1 fruit fly cellular context compared by ENCODE assay signal in genomic region chr3L:15093929-15094588, dm6.
A peak's percentile ranks its signal among the peaks of the same experiment; 100 is the strongest.
TF ChIP-seq lines count a peak whose summit lies in the region.

No protein-coding gene starts in this region.

TF ChIP-seq in whole organism, embryonic, 481 proteins besides CTCF, POLR2A, EP300 and RAD21 (continued from another document and continues in another):
- no peak for TF ChIP-seq CG5245 (GFP tag; optimal IDR thresholded peaks at IDR 0.05; lab: Kevin White, UChicago)
- no peak for TF ChIP-seq Myb (GFP tag; optimal IDR thresholded peaks at IDR 0.05; lab: Kevin White, UChicago)
- no peak for TF ChIP-seq gfzf (GFP tag; optimal IDR thresholded peaks at IDR 0.05; lab: Kevin White, UChicago)
- peak; percentile 2 for TF ChIP-seq Dek (tag; optimal IDR thresholded peaks at IDR 0.05; lab: Kevin White, UChicago)
- no peak for TF ChIP-seq CG15073 (GFP tag; optimal IDR thresholded peaks at IDR 0.05; lab: Kevin White, UChicago)
- no peak for TF ChIP-seq jigr1 (GFP tag; IDR thresholded peaks at IDR 0.05; lab: Robert Waterston, UW)
- TF ChIP-seq tna (GFP tag; IDR thresholded peaks at IDR 0.05; lab: Robert Waterston, UW; ENCODE audit: partially characterized antibody), result no peak
- no peak for TF ChIP-seq Chrac-16 (GFP tag; optimal IDR thresholded peaks at IDR 0.05; lab: Kevin White, UChicago)
- TF ChIP-seq Bteb2 (GFP tag; optimal IDR thresholded peaks at IDR 0.05; lab: Kevin White, UChicago), result no peak
- TF ChIP-seq zf30C (GFP tag; optimal IDR thresholded peaks at IDR 0.05; lab: Kevin White, UChicago), result no peak
- no peak for TF ChIP-seq CG12236 (GFP tag; optimal IDR thresholded peaks at IDR 0.05; lab: Kevin White, UChicago)
- no peak for TF ChIP-seq CG8281 (tag; optimal IDR thresholded peaks at IDR 0.05; lab: Kevin White, UChicago)
- no peak for TF ChIP-seq knrl (GFP tag; IDR thresholded peaks at IDR 0.05; lab: Robert Waterston, UW; ENCODE audit: partially characterized antibody)
- peak; percentile 3 for TF ChIP-seq cwo (GFP tag; optimal IDR thresholded peaks at IDR 0.05; lab: Kevin White, UChicago)
- TF ChIP-seq Six4 (GFP tag; optimal IDR thresholded peaks at IDR 0.05; lab: Kevin White, UChicago), result no peak
- TF ChIP-seq ERR (GFP tag; optimal IDR thresholded peaks at IDR 0.05; lab: Kevin White, UChicago), result no peak
- no peak for TF ChIP-seq gem (tag; optimal IDR thresholded peaks at IDR 0.05; lab: Kevin White, UChicago)
- TF ChIP-seq lab (GFP tag; optimal IDR thresholded peaks at IDR 0.05; lab: Kevin White, UChicago), result no peak
- no peak for TF ChIP-seq CG31365 (tag; optimal IDR thresholded peaks at IDR 0.05; lab: Kevin White, UChicago)
- peak; percentile 18 for TF ChIP-seq nerfin-1 (tag; optimal IDR thresholded peaks at IDR 0.05; lab: Kevin White, UChicago)
- TF ChIP-seq CG1024 (GFP tag; IDR thresholded peaks at IDR 0.05; lab: Robert Waterston, UW), result no peak
- TF ChIP-seq dpn (GFP tag; optimal IDR thresholded peaks at IDR 0.05; lab: Kevin White, UChicago), result peak in 1 of 2 experiments; percentile 5
- TF ChIP-seq CG10321 (GFP tag; IDR thresholded peaks at IDR 0.05; lab: Robert Waterston, UW), result no peak
- TF ChIP-seq CG2875 (GFP tag; optimal IDR thresholded peaks at IDR 0.05; lab: Kevin White, UChicago), result no peak
- no peak for TF ChIP-seq HLHmδ (GFP tag; optimal IDR thresholded peaks at IDR 0.05; lab: Kevin White, UChicago)
- no peak for TF ChIP-seq trem (tag; optimal IDR thresholded peaks at IDR 0.05; lab: Kevin White, UChicago)
- peak; percentile 80 for TF ChIP-seq CG4360 (GFP tag; IDR thresholded peaks at IDR 0.05; lab: Robert Waterston, UW)
- TF ChIP-seq CG12744 (GFP tag; optimal IDR thresholded peaks at IDR 0.05; lab: Kevin White, UChicago), result no peak
- no peak for TF ChIP-seq Dad (GFP tag; optimal IDR thresholded peaks at IDR 0.05; lab: Kevin White, UChicago)
- TF ChIP-seq CG1529 (GFP tag; optimal IDR thresholded peaks at IDR 0.05; lab: Kevin White, UChicago), result no peak
- TF ChIP-seq Lim3 (GFP tag; IDR thresholded peaks at IDR 0.05; lab: Robert Waterston, UW), result no peak
- TF ChIP-seq CG8290 (GFP tag; optimal IDR thresholded peaks at IDR 0.05; lab: Kevin White, UChicago), result no peak
- TF ChIP-seq CG8290 (tag; optimal IDR thresholded peaks at IDR 0.05; lab: Kevin White, UChicago), result no peak
- peak; percentile 81 for TF ChIP-seq CG11696 (GFP tag; IDR thresholded peaks at IDR 0.05; lab: Robert Waterston, UW)
- no peak for TF ChIP-seq CG12155 (GFP tag; optimal IDR thresholded peaks at IDR 0.05; lab: Kevin White, UChicago)
- TF ChIP-seq CG9817 (tag; optimal IDR thresholded peaks at IDR 0.05; lab: Kevin White, UChicago), result no peak
- no peak for TF ChIP-seq CG3726 (GFP tag; IDR thresholded peaks at IDR 0.05; lab: Robert Waterston, UW)
- TF ChIP-seq aop (GFP tag; IDR thresholded peaks at IDR 0.05; lab: Robert Waterston, UW), result no peak
- TF ChIP-seq eyg (GFP tag; optimal IDR thresholded peaks at IDR 0.05; lab: Kevin White, UChicago), result no peak
- TF ChIP-seq CG9215 (GFP tag; IDR thresholded peaks at IDR 0.05; lab: Robert Waterston, UW), result no peak
- TF ChIP-seq Adf1 (GFP tag; IDR thresholded peaks at IDR 0.05; lab: Robert Waterston, UW), result no peak
- no peak for TF ChIP-seq CG7928 (GFP tag; optimal IDR thresholded peaks at IDR 0.05; lab: Kevin White, UChicago)
- no peak; the same call in 2 of the 3 replicates for TF ChIP-seq Aef1 (GFP tag; IDR thresholded peaks at IDR 0.05; lab: Robert Waterston, UW)
- no peak for TF ChIP-seq CG12391 (tag; optimal IDR thresholded peaks at IDR 0.05; lab: Kevin White, UChicago)
- TF ChIP-seq CG12942 (GFP tag; optimal IDR thresholded peaks at IDR 0.05; lab: Kevin White, UChicago), result no peak
- no peak for TF ChIP-seq CG17912 (GFP tag; optimal IDR thresholded peaks at IDR 0.05; lab: Kevin White, UChicago)
- no peak for TF ChIP-seq CG10565 (GFP tag; optimal IDR thresholded peaks at IDR 0.05; lab: Kevin White, UChicago)
- peak in 1 of 2 experiments; percentile 31 for TF ChIP-seq Pdp1 (GFP tag; optimal IDR thresholded peaks at IDR 0.05; lab: Kevin White, UChicago)
- no peak for TF ChIP-seq ATbp (GFP tag; optimal IDR thresholded peaks at IDR 0.05; lab: Kevin White, UChicago)
- no peak for TF ChIP-seq CG16779 (GFP tag; IDR thresholded peaks at IDR 0.05; lab: Robert Waterston, UW)
- TF ChIP-seq yki (optimal IDR thresholded peaks at IDR 0.05; lab: Kevin White, UChicago), result no peak
- no peak for TF ChIP-seq CG11093 (GFP tag; IDR thresholded peaks at IDR 0.05; lab: Robert Waterston, UW)
- TF ChIP-seq sr (GFP tag; IDR thresholded peaks at IDR 0.05; lab: Robert Waterston, UW), result no peak
- TF ChIP-seq Sox102F (GFP tag; optimal IDR thresholded peaks at IDR 0.05; lab: Kevin White, UChicago), result no peak
- TF ChIP-seq chn (GFP tag; optimal IDR thresholded peaks at IDR 0.05; lab: Kevin White, UChicago), result no peak
- no peak for TF ChIP-seq bcd (GFP tag; optimal IDR thresholded peaks at IDR 0.05; lab: Kevin White, UChicago)
- TF ChIP-seq CG1792 (GFP tag; optimal IDR thresholded peaks at IDR 0.05; lab: Kevin White, UChicago), result no peak
- TF ChIP-seq CG14667 (GFP tag; IDR thresholded peaks at IDR 0.05; lab: Robert Waterston, UW), result no peak
- TF ChIP-seq dysf (GFP tag; IDR thresholded peaks at IDR 0.05; lab: Robert Waterston, UW), result no peak; the same call in 2 of the 3 replicates
- no peak for TF ChIP-seq Mad (GFP tag; optimal IDR thresholded peaks at IDR 0.05; lab: Kevin White, UChicago)
- TF ChIP-seq CG11723 (GFP tag; optimal IDR thresholded peaks at IDR 0.05; lab: Kevin White, UChicago), result no peak
- no peak for TF ChIP-seq slbo (GFP tag; IDR thresholded peaks at IDR 0.05; lab: Robert Waterston, UW)
- no peak for TF ChIP-seq CG2202 (tag; optimal IDR thresholded peaks at IDR 0.05; lab: Kevin White, UChicago)
- TF ChIP-seq bsh (GFP tag; optimal IDR thresholded peaks at IDR 0.05; lab: Kevin White, UChicago), result no peak
- no peak for TF ChIP-seq CG15514 (GFP tag; optimal IDR thresholded peaks at IDR 0.05; lab: Kevin White, UChicago)
- TF ChIP-seq Neu2 (GFP tag; optimal IDR thresholded peaks at IDR 0.05; lab: Kevin White, UChicago; ENCODE audit: borderline replicate concordance), result no peak
- TF ChIP-seq CG6254 (GFP tag; optimal IDR thresholded peaks at IDR 0.05; lab: Kevin White, UChicago), result no peak
- TF ChIP-seq CG4707 (GFP tag; optimal IDR thresholded peaks at IDR 0.05; lab: Kevin White, UChicago), result no peak
- no peak for TF ChIP-seq CG16863 (GFP tag; optimal IDR thresholded peaks at IDR 0.05; lab: Kevin White, UChicago)
- TF ChIP-seq vfl (GFP tag; optimal IDR thresholded peaks at IDR 0.05; lab: Kevin White, UChicago), result no peak
- TF ChIP-seq NFAT (GFP tag; IDR thresholded peaks at IDR 0.05; lab: Robert Waterston, UW), result no peak
- no peak for TF ChIP-seq jing (GFP tag; optimal IDR thresholded peaks at IDR 0.05; lab: Kevin White, UChicago)
- TF ChIP-seq CG7745 (tag; optimal IDR thresholded peaks at IDR 0.05; lab: Kevin White, UChicago), result no peak
- TF ChIP-seq stc (GFP tag; IDR thresholded peaks at IDR 0.05; lab: Robert Waterston, UW), result no peak
- no peak for TF ChIP-seq nmo (GFP tag; optimal IDR thresholded peaks at IDR 0.05; lab: Kevin White, UChicago)
- no peak for TF ChIP-seq dan (GFP tag; IDR thresholded peaks at IDR 0.05; lab: Robert Waterston, UW)
- TF ChIP-seq H2.0 (GFP tag; IDR thresholded peaks at IDR 0.05; lab: Robert Waterston, UW), result no peak
- TF ChIP-seq gcm2 (GFP tag; optimal IDR thresholded peaks at IDR 0.05; lab: Kevin White, UChicago), result no peak
- no peak for TF ChIP-seq CG3995 (GFP tag; optimal IDR thresholded peaks at IDR 0.05; lab: Kevin White, UChicago)
- no peak for TF ChIP-seq GATAe (GFP tag; conservative IDR thresholded peaks at IDR 0.05; lab: Robert Waterston, UW)
- no peak for TF ChIP-seq slou (GFP tag; optimal IDR thresholded peaks at IDR 0.05; lab: Kevin White, UChicago)
- no peak for TF ChIP-seq CG18262 (tag; optimal IDR thresholded peaks at IDR 0.05; lab: Kevin White, UChicago)
- no peak for TF ChIP-seq CG4617 (GFP tag; optimal IDR thresholded peaks at IDR 0.05; lab: Kevin White, UChicago; ENCODE audit: borderline replicate concordance)
- no peak for TF ChIP-seq fd102C (GFP tag; optimal IDR thresholded peaks at IDR 0.05; lab: Kevin White, UChicago)
- no peak for TF ChIP-seq pum (GFP tag; optimal IDR thresholded peaks at IDR 0.05; lab: Kevin White, UChicago)
- TF ChIP-seq CG6689 (GFP tag; IDR thresholded peaks at IDR 0.05; lab: Robert Waterston, UW), result no peak
- no peak for TF ChIP-seq ftz-f1 (GFP tag; optimal IDR thresholded peaks at IDR 0.05; lab: Kevin White, UChicago)
- TF ChIP-seq CG8089 (GFP tag; optimal IDR thresholded peaks at IDR 0.05; lab: Kevin White, UChicago), result no peak
- TF ChIP-seq CG1602 (GFP tag; optimal IDR thresholded peaks at IDR 0.05; lab: Kevin White, UChicago), result no peak
- no peak for TF ChIP-seq CG12659 (GFP tag; optimal IDR thresholded peaks at IDR 0.05; lab: Kevin White, UChicago)
- TF ChIP-seq CG6272 (GFP tag; IDR thresholded peaks at IDR 0.05; lab: Robert Waterston, UW), result no peak
- no peak for TF ChIP-seq mam (GFP tag; optimal IDR thresholded peaks at IDR 0.05; lab: Kevin White, UChicago)
- TF ChIP-seq BEAF-32 (GFP tag; optimal IDR thresholded peaks at IDR 0.05; lab: Kevin White, UChicago), result no peak
- no peak for TF ChIP-seq Sry-δ (GFP tag; optimal IDR thresholded peaks at IDR 0.05; lab: Kevin White, UChicago)
- no peak for TF ChIP-seq CG13123 (GFP tag; optimal IDR thresholded peaks at IDR 0.05; lab: Kevin White, UChicago)
- peak; percentile 5 for TF ChIP-seq phol (tag; optimal IDR thresholded peaks at IDR 0.05; lab: Kevin White, UChicago)
- TF ChIP-seq CG6683 (GFP tag; optimal IDR thresholded peaks at IDR 0.05; lab: Kevin White, UChicago), result no peak
- no peak for TF ChIP-seq tgo (GFP tag; IDR thresholded peaks at IDR 0.05; lab: Robert Waterston, UW)
- TF ChIP-seq kay (GFP tag; optimal IDR thresholded peaks at IDR 0.05; lab: Kevin White, UChicago), result no peak
- TF ChIP-seq CG17829 (tag; optimal IDR thresholded peaks at IDR 0.05; lab: Kevin White, UChicago), result no peak
- TF ChIP-seq CG17359 (tag; optimal IDR thresholded peaks at IDR 0.05; lab: Kevin White, UChicago), result no peak
- no peak for TF ChIP-seq CG8765 (GFP tag; IDR thresholded peaks at IDR 0.05; lab: Robert Waterston, UW)
- no peak for TF ChIP-seq gsb (GFP tag; IDR thresholded peaks at IDR 0.05; lab: Robert Waterston, UW)
- TF ChIP-seq her (GFP tag; optimal IDR thresholded peaks at IDR 0.05; lab: Kevin White, UChicago), result no peak
- no peak for TF ChIP-seq ato (GFP tag; IDR thresholded peaks at IDR 0.05; lab: Robert Waterston, UW; ENCODE audit: partially characterized antibody)
- TF ChIP-seq insv (GFP tag; optimal IDR thresholded peaks at IDR 0.05; lab: Kevin White, UChicago), result no peak
- TF ChIP-seq CG31224 (GFP tag; IDR thresholded peaks at IDR 0.05; lab: Robert Waterston, UW), result no peak
- TF ChIP-seq CG5953 (GFP tag; IDR thresholded peaks at IDR 0.05; lab: Robert Waterston, UW), result no peak
- no peak for TF ChIP-seq pb (GFP tag; optimal IDR thresholded peaks at IDR 0.05; lab: Kevin White, UChicago)
- no peak for TF ChIP-seq CG7271 (tag; optimal IDR thresholded peaks at IDR 0.05; lab: Kevin White, UChicago)
- TF ChIP-seq dati (GFP tag; IDR thresholded peaks at IDR 0.05; lab: Robert Waterston, UW), result no peak
- TF ChIP-seq CG18011 (GFP tag; optimal IDR thresholded peaks at IDR 0.05; lab: Kevin White, UChicago), result no peak
- TF ChIP-seq btn (GFP tag; optimal IDR thresholded peaks at IDR 0.05; lab: Kevin White, UChicago), result no peak
- no peak for TF ChIP-seq nom (GFP tag; optimal IDR thresholded peaks at IDR 0.05; lab: Kevin White, UChicago)
- TF ChIP-seq CG6175 (GFP tag; IDR thresholded peaks at IDR 0.05; lab: Robert Waterston, UW), result no peak
- TF ChIP-seq CG2678 (tag; optimal IDR thresholded peaks at IDR 0.05; lab: Kevin White, UChicago), result no peak
- TF ChIP-seq CG2120 (GFP tag; optimal IDR thresholded peaks at IDR 0.05; lab: Kevin White, UChicago), result peak; percentile 26
- no peak for TF ChIP-seq NC2α (GFP tag; optimal IDR thresholded peaks at IDR 0.05; lab: Kevin White, UChicago)
- TF ChIP-seq CG33213 (GFP tag; optimal IDR thresholded peaks at IDR 0.05; lab: Kevin White, UChicago), result no peak
- TF ChIP-seq pho (GFP tag; optimal IDR thresholded peaks at IDR 0.05; lab: Kevin White, UChicago), result no peak
- TF ChIP-seq bigmax (GFP tag; optimal IDR thresholded peaks at IDR 0.05; lab: Kevin White, UChicago), result no peak
- no peak for TF ChIP-seq Fer1 (GFP tag; optimal IDR thresholded peaks at IDR 0.05; lab: Kevin White, UChicago)
- no peak for TF ChIP-seq Rfx (GFP tag; IDR thresholded peaks at IDR 0.05; lab: Robert Waterston, UW)
- no peak for TF ChIP-seq Camta (GFP tag; optimal IDR thresholded peaks at IDR 0.05; lab: Kevin White, UChicago)
- TF ChIP-seq esg (GFP tag; conservative IDR thresholded peaks at IDR 0.05; lab: Robert Waterston, UW), result no peak
- no peak for TF ChIP-seq usp (GFP tag; optimal IDR thresholded peaks at IDR 0.05; lab: Kevin White, UChicago)
- no peak for TF ChIP-seq slp2 (GFP tag; optimal IDR thresholded peaks at IDR 0.05; lab: Kevin White, UChicago)
- TF ChIP-seq lmd (GFP tag; IDR thresholded peaks at IDR 0.05; lab: Robert Waterston, UW), result no peak
- TF ChIP-seq CG18764 (GFP tag; optimal IDR thresholded peaks at IDR 0.05; lab: Kevin White, UChicago), result no peak
- TF ChIP-seq ab (GFP tag; optimal IDR thresholded peaks at IDR 0.05; lab: Kevin White, UChicago), result no peak
- no peak for TF ChIP-seq maf-S (GFP tag; optimal IDR thresholded peaks at IDR 0.05; lab: Kevin White, UChicago)
- no peak for TF ChIP-seq croc (GFP tag; conservative IDR thresholded peaks at IDR 0.05; lab: Robert Waterston, UW)
- TF ChIP-seq pan (optimal IDR thresholded peaks at IDR 0.05; lab: Kevin White, UChicago), result no peak
- TF ChIP-seq pan (GFP tag; optimal IDR thresholded peaks at IDR 0.05 in 1 of 2, IDR thresholded peaks at IDR 0.05 in 1 of 2), result peak in 1 of 2 experiments; percentile 16
- no peak for TF ChIP-seq CG9797 (GFP tag; optimal IDR thresholded peaks at IDR 0.05; lab: Kevin White, UChicago)
- TF ChIP-seq CG32772 (GFP tag; IDR thresholded peaks at IDR 0.05; lab: Robert Waterston, UW), result no peak
- TF ChIP-seq Scr (GFP tag; IDR thresholded peaks at IDR 0.05; lab: Robert Waterston, UW; ENCODE audit: partially characterized antibody), result no peak
- peak; percentile 23 for TF ChIP-seq CG11504 (tag; optimal IDR thresholded peaks at IDR 0.05; lab: Kevin White, UChicago)
- TF ChIP-seq stwl (tag; optimal IDR thresholded peaks at IDR 0.05; lab: Kevin White, UChicago), result no peak
- peak; percentile 2 for TF ChIP-seq CG3281 (GFP tag; optimal IDR thresholded peaks at IDR 0.05; lab: Kevin White, UChicago)
- no peak for TF ChIP-seq dimm (GFP tag; IDR thresholded peaks at IDR 0.05; lab: Robert Waterston, UW)
